Fruit fly (Drosophila melanogaster) whole organism, embryonic: ENCODE data around the gene Trs20.

Experiments used
- Atf-2 ChIP-seq: fragments of 200-800 bp; sonication (Bioruptor generic); optimal IDR thresholded peaks from 2 replicates; lab custom pipeline; 2016; ENCODE audit warnings: missing biosample characterization, missing genetic modification characterization
- CG1024 ChIP-seq: fragments of 200-800 bp; sonication (Bioruptor generic); IDR thresholded peaks from 2 replicates; pipeline ENCODE4 v1.3.6; 2022; ENCODE audit warnings: missing biosample characterization, missing genetic modification characterization
- CG12219 ChIP-seq: fragments of 200-800 bp; sonication (Bioruptor generic); optimal IDR thresholded peaks from 3 replicates; lab custom pipeline; 2018; ENCODE audit warnings: missing biosample characterization, mild to moderate bottlenecking, missing genetic modification characterization
- CG12236 ChIP-seq: fragments of 200-800 bp; sonication (Bioruptor generic); optimal IDR thresholded peaks from 2 replicates; lab custom pipeline; 2016; ENCODE audit warnings: missing biosample characterization, missing genetic modification characterization
- CG12299 ChIP-seq: fragments of 200-800 bp; sonication (Bioruptor generic); optimal IDR thresholded peaks from 2 replicates; lab custom pipeline; 2018; ENCODE audit warnings: missing biosample characterization, mild to moderate bottlenecking, missing genetic modification characterization
- CG14667 ChIP-seq: fragments of 200-800 bp; sonication (Bioruptor generic); IDR thresholded peaks from 2 replicates; pipeline ENCODE4 v1.3.6; 2022; ENCODE audit warnings: missing biosample characterization, missing genetic modification characterization
- CG15514 ChIP-seq: fragments of 200-800 bp; sonication (Bioruptor generic); optimal IDR thresholded peaks from 3 replicates; lab custom pipeline; 2017; ENCODE audit warnings: missing biosample characterization, missing genetic modification characterization, mild to moderate bottlenecking, moderate library complexity, missing genetic modification reagents
- CG2129 ChIP-seq: fragments of 200-800 bp; sonication (Bioruptor generic); IDR thresholded peaks from 2 replicates; pipeline ENCODE4 v1.3.6; 2022; ENCODE audit warnings: missing biosample characterization, missing genetic modification characterization; ENCODE audit not compliant: partially characterized antibody
- CG2202 ChIP-seq: fragments of 200-800 bp; sonication (Bioruptor generic); optimal IDR thresholded peaks from 2 replicates; lab custom pipeline; 2018; ENCODE audit warnings: missing biosample characterization, mild to moderate bottlenecking, missing genetic modification characterization
- CG32532 ChIP-seq: fragments of 200-800 bp; sonication (Bioruptor generic); IDR thresholded peaks from 2 replicates; pipeline ENCODE4 v1.3.6; 2022; ENCODE audit warnings: missing biosample characterization, missing genetic modification characterization
- CG34376 ChIP-seq: fragments of 200-800 bp; sonication (Bioruptor generic); optimal IDR thresholded peaks from 2 replicates; lab custom pipeline; 2018; ENCODE audit warnings: missing biosample characterization, mild to moderate bottlenecking, missing genetic modification characterization
- CG42726 ChIP-seq: fragments of 200-800 bp; sonication (Bioruptor generic); IDR thresholded peaks from 2 replicates; pipeline ENCODE4 v1.3.6; 2022; ENCODE audit warnings: missing biosample characterization, missing genetic modification characterization; ENCODE audit not compliant: partially characterized antibody
- CG4282 ChIP-seq: fragments of 200-800 bp; sonication (Bioruptor generic); optimal IDR thresholded peaks from 2 replicates; lab custom pipeline; 2016; ENCODE audit warnings: missing biosample characterization, missing genetic modification characterization
- CG4328 ChIP-seq: fragments of 200-800 bp; sonication (Bioruptor generic); optimal IDR thresholded peaks from 3 replicates; lab custom pipeline; 2017; ENCODE audit warnings: missing biosample characterization, missing genetic modification reagents, missing genetic modification characterization
- CG4404 ChIP-seq: fragments of 200-800 bp; sonication (Bioruptor generic); IDR thresholded peaks from 2 replicates; pipeline ENCODE4 v1.3.6; 2022; ENCODE audit warnings: missing biosample characterization, missing genetic modification characterization
- CG6813 ChIP-seq: fragments of 200-800 bp; sonication (Bioruptor generic); optimal IDR thresholded peaks from 2 replicates; lab custom pipeline; 2017; ENCODE audit warnings: missing biosample characterization, missing genetic modification characterization, mild to moderate bottlenecking, moderate library complexity, missing genetic modification reagents
- CG6854 ChIP-seq: fragments of 200-800 bp; sonication (Bioruptor generic); optimal IDR thresholded peaks from 3 replicates; lab custom pipeline; 2017; ENCODE audit warnings: missing biosample characterization, mild to moderate bottlenecking, missing genetic modification characterization
- CG7556 ChIP-seq: fragments of 200-800 bp; sonication (Bioruptor generic); optimal IDR thresholded peaks from 2 replicates; lab custom pipeline; 2017; ENCODE audit warnings: missing biosample characterization, mild to moderate bottlenecking, missing genetic modification characterization
- CG7745 ChIP-seq: fragments of 200-800 bp; sonication (Bioruptor generic); optimal IDR thresholded peaks from 2 replicates; lab custom pipeline; 2018; ENCODE audit warnings: missing biosample characterization, mild to moderate bottlenecking, missing genetic modification characterization, moderate library complexity
- CG7963 ChIP-seq: fragments of 200-800 bp; sonication (Bioruptor generic); IDR thresholded peaks from 3 replicates; pipeline ENCODE4 v1.3.6; 2022; ENCODE audit warnings: missing biosample characterization, missing genetic modification characterization; ENCODE audit not compliant: partially characterized antibody
- CG8290 ChIP-seq, 3 experiments: fragments of 200-800 bp; sonication (Bioruptor generic); optimal IDR thresholded peaks; 2 replicates each; lab custom pipeline; 2016 to 2019; ENCODE audit warnings: missing biosample characterization in 3 of 3, missing genetic modification characterization in 3 of 3, mild to moderate bottlenecking in 2 of 3, moderate library complexity in 1 of 3
- CHES-1-like ChIP-seq: fragments of 200-800 bp; sonication (Bioruptor generic); optimal IDR thresholded peaks from 2 replicates; lab custom pipeline; 2016; ENCODE audit warnings: missing biosample characterization, missing genetic modification characterization
- Dip3 ChIP-seq: fragments of 200-800 bp; sonication (Bioruptor generic); optimal IDR thresholded peaks from 3 replicates; lab custom pipeline; 2016; ENCODE audit warnings: missing biosample characterization, missing genetic modification characterization
- E2f1 ChIP-seq: fragments of 200-800 bp; sonication (Bioruptor generic); IDR thresholded peaks from 2 replicates; pipeline ENCODE4 v1.3.6; 2022; ENCODE audit warnings: missing biosample characterization, missing genetic modification characterization
- Ets65A ChIP-seq: fragments of 200-800 bp; sonication (Bioruptor generic); peaks from one replicate; lab custom pipeline; 2016; ENCODE audit warnings: missing biosample characterization, missing genetic modification characterization
- H2.0 ChIP-seq: fragments of 200-800 bp; sonication (Bioruptor generic); IDR thresholded peaks from 2 replicates; pipeline ENCODE4 v1.3.6; 2022; ENCODE audit warnings: missing biosample characterization, missing genetic modification characterization
- HLH3B ChIP-seq: fragments of 200-800 bp; sonication (Bioruptor generic); IDR thresholded peaks from 2 replicates; pipeline ENCODE4 v1.3.6; 2022; ENCODE audit warnings: missing biosample characterization, missing genetic modification characterization
- Hand ChIP-seq: fragments of 200-800 bp; sonication (Bioruptor generic); optimal IDR thresholded peaks from 2 replicates; lab custom pipeline; 2017; ENCODE audit warnings: mild to moderate bottlenecking, missing biosample characterization, missing genetic modification reagents, missing genetic modification characterization
- Poxn ChIP-seq: fragments of 200-800 bp; sonication (Bioruptor generic); IDR thresholded peaks from 2 replicates; pipeline ENCODE4 v1.3.6; 2022; ENCODE audit warnings: missing biosample characterization, missing genetic modification characterization
- Rx ChIP-seq: fragments of 200-800 bp; sonication (Bioruptor generic); IDR thresholded peaks from 2 replicates; pipeline ENCODE4 v1.3.6; 2022; ENCODE audit warnings: missing biosample characterization, missing genetic modification characterization
- Sox102F ChIP-seq: fragments of 200-800 bp; sonication (Bioruptor generic); optimal IDR thresholded peaks from 2 replicates; lab custom pipeline; 2018; ENCODE audit warnings: missing biosample characterization, mild to moderate bottlenecking, missing genetic modification characterization, moderate library complexity
- ap ChIP-seq: fragments of 200-800 bp; sonication (Bioruptor generic); IDR thresholded peaks from 2 replicates; pipeline ENCODE4 v1.3.6; 2022; ENCODE audit warnings: missing biosample characterization, missing genetic modification characterization
- ase ChIP-seq: fragments of 200-800 bp; sonication (Bioruptor generic); IDR thresholded peaks from 3 replicates; pipeline ENCODE4 v1.3.6; 2022; ENCODE audit warnings: missing biosample characterization, missing genetic modification characterization
- ash1 ChIP-seq: fragments of 200-800 bp; sonication (Bioruptor generic); optimal IDR thresholded peaks from 2 replicates; lab custom pipeline; 2018; ENCODE audit warnings: missing biosample characterization, mild to moderate bottlenecking, missing genetic modification characterization
- dan ChIP-seq: fragments of 200-800 bp; sonication (Bioruptor generic); IDR thresholded peaks from 2 replicates; pipeline ENCODE4 v1.3.6; 2022; ENCODE audit warnings: missing biosample characterization, missing genetic modification characterization
- dpn ChIP-seq, 2 experiments: fragments of 200-800 bp; sonication (Bioruptor generic); optimal IDR thresholded peaks; 3 replicates each; lab custom pipeline; 2016; ENCODE audit warnings: missing biosample characterization in 2 of 2, missing genetic modification characterization in 2 of 2
- fru ChIP-seq: fragments of >200 bp; optimal IDR thresholded peaks from 2 replicates; lab custom pipeline; 2017
- gce ChIP-seq: fragments of 200-800 bp; sonication (Bioruptor generic); IDR thresholded peaks from 3 replicates; pipeline ENCODE4 v1.3.6; 2022; ENCODE audit warnings: missing biosample characterization, missing genetic modification characterization
- gcm ChIP-seq: fragments of 200-800 bp; sonication (Bioruptor generic); optimal IDR thresholded peaks from 2 replicates; lab custom pipeline; 2019; ENCODE audit warnings: missing biosample characterization, mild to moderate bottlenecking, missing genetic modification characterization, moderate library complexity
- lab ChIP-seq: fragments of 200-800 bp; sonication (Bioruptor generic); optimal IDR thresholded peaks from 3 replicates; lab custom pipeline; 2017; ENCODE audit warnings: missing biosample characterization, missing genetic modification characterization, mild to moderate bottlenecking, moderate library complexity, missing genetic modification reagents
- lola ChIP-seq, 3 experiments: fragments of >200 bp in 2 of 3; fragments of 200-800 bp in 1 of 3; sonication (Bioruptor generic) in 1 of 3; optimal IDR thresholded peaks; 2 replicates each; lab custom pipeline; 2017 to 2019; ENCODE audit warnings: missing biosample characterization in 3 of 3, missing genetic modification characterization in 3 of 3, mild to moderate bottlenecking in 1 of 3, moderate library complexity in 1 of 3
- nom ChIP-seq: fragments of 200-800 bp; sonication (Bioruptor generic); optimal IDR thresholded peaks from 2 replicates; lab custom pipeline; 2017; ENCODE audit warnings: missing biosample characterization, missing genetic modification characterization, mild to moderate bottlenecking, moderate library complexity, missing genetic modification reagents
- pita ChIP-seq: fragments of 200-800 bp; sonication (Bioruptor generic); optimal IDR thresholded peaks from 2 replicates; lab custom pipeline; 2017; ENCODE audit warnings: missing biosample characterization, mild to moderate bottlenecking, missing genetic modification characterization
- pnt ChIP-seq: fragments of 200-800 bp; sonication (Bioruptor generic); optimal IDR thresholded peaks from 3 replicates; lab custom pipeline; 2016; ENCODE audit warnings: missing biosample characterization, missing genetic modification characterization
- sens ChIP-seq: fragments of 200-800 bp; sonication (Bioruptor generic); peaks from one replicate; lab custom pipeline; 2016; ENCODE audit warnings: missing biosample characterization, missing genetic modification characterization
- slbo ChIP-seq: fragments of 200-800 bp; sonication (Bioruptor generic); IDR thresholded peaks from 2 replicates; pipeline ENCODE4 v1.3.6; 2022; ENCODE audit warnings: missing biosample characterization, missing genetic modification characterization
- tup ChIP-seq: fragments of 200-800 bp; sonication (Bioruptor generic); optimal IDR thresholded peaks from 2 replicates; lab custom pipeline; 2016; ENCODE audit warnings: missing biosample characterization, mild to moderate bottlenecking, missing genetic modification characterization, moderate library complexity
- vfl ChIP-seq: fragments of 200-800 bp; sonication (Bioruptor generic); optimal IDR thresholded peaks from 2 replicates; lab custom pipeline; 2016; ENCODE audit warnings: missing biosample characterization, missing genetic modification characterization
- yki ChIP-seq: fragments of >200 bp; optimal IDR thresholded peaks from 3 replicates; lab custom pipeline; 2018

Trs20 gene

dm6 chr3L:16164150-16165039 is 33.0 kb upstream of the Trs20 start, which contains the start of gene CG5151 (continued):
- TF ChIP-seq sens (peak; percentile 56), CG1024 (GFP tag; lab: Robert Waterston, UW) (no peak), Poxn (no peak), Rx (GFP tag; lab: Robert Waterston, UW) (no peak), nom (peak; percentile 68), Ets65A (GFP tag; lab: Kevin White, UChicago) (no peak), CHES-1-like (GFP tag; lab: Kevin White, UChicago) (peak; percentile 13), CG4328 (GFP tag; lab: Kevin White, UChicago) (no peak), E2f1 (GFP tag; lab: Robert Waterston, UW) (no peak), ash1 (GFP tag; lab: Kevin White, UChicago) (no peak), yki (lab: Kevin White, UChicago) (peak; percentile 74), CG2129 (GFP tag; lab: Robert Waterston, UW) (no peak), CG15514 (GFP tag; lab: Kevin White, UChicago) (no peak), CG42726 (GFP tag; lab: Robert Waterston, UW) (peak; percentile 38; the same call in 1 of the 2 replicates), fru (lab: Kevin White, UChicago) (no peak), pita (GFP tag; lab: Kevin White, UChicago) (no peak), lab (GFP tag; lab: Kevin White, UChicago) (peak; percentile 33), CG32532 (peak; percentile 60; the same call in 1 of the 2 replicates), lola (GFP tag; optimal IDR thresholded peaks at IDR 0.05; lab: Kevin White, UChicago) (no peak), CG12236 (no peak), H2.0 (no peak), CG6854 (no peak), vfl (GFP tag; lab: Kevin White, UChicago) (no peak), CG6813 (GFP tag; lab: Kevin White, UChicago) (no peak), HLH3B (GFP tag; lab: Robert Waterston, UW) (no peak), CG34376 (peak; percentile 75), gcm (peak; percentile 0), gce (no peak), Dip3 (no peak), slbo (GFP tag; lab: Robert Waterston, UW) (peak; percentile 17; the same call in 1 of the 2 replicates), dpn (GFP tag; optimal IDR thresholded peaks at IDR 0.05; lab: Kevin White, UChicago) (no peak), CG2202 (tag; lab: Kevin White, UChicago) (no peak), CG7556 (peak; percentile 6), CG4404 (GFP tag; lab: Robert Waterston, UW) (no peak), CG12299 (peak; percentile 64), dan (GFP tag; lab: Robert Waterston, UW) (no peak), tup (no peak), Sox102F (GFP tag; lab: Kevin White, UChicago) (no peak), CG7745 (tag; lab: Kevin White, UChicago) (no peak), CG14667 (GFP tag; lab: Robert Waterston, UW) (no peak), ap (GFP tag; lab: Robert Waterston, UW) (no peak), CG7963 (GFP tag; lab: Robert Waterston, UW) (peak; percentile 82), Atf-2 (no peak), CG12219 (no peak), pnt (GFP tag; lab: Kevin White, UChicago) (no peak), CG4282 (GFP tag; lab: Kevin White, UChicago) (no peak), CG8290 (GFP tag; optimal IDR thresholded peaks at IDR 0.05; lab: Kevin White, UChicago) (no peak), CG8290 (tag; optimal IDR thresholded peaks at IDR 0.05; lab: Kevin White, UChicago) (peak in 1 of 2 experiments; percentile 34), Hand (GFP tag; lab: Kevin White, UChicago) (no peak), ase (GFP tag; lab: Robert Waterston, UW) (no peak)
